Worm (Caenorhabditis elegans) whole organism, L4 larva: ENCODE results near the gene clec-187.

Experiments used
- F26F4.8 ChIP-seq: fragments of 200-800 bp; sonication (Bioruptor generic); conservative IDR thresholded peaks from 2 replicates; pipeline ENCODE4 v1.3.6; 2022; ENCODE audit warnings: missing genetic modification characterization, missing compliant biosample characterization
- F37D6.2 ChIP-seq: sonication (generic microtip); optimal IDR thresholded peaks from 2 replicates; lab custom pipeline; 2016; ENCODE audit warnings: mild to moderate bottlenecking, missing genetic modification characterization, missing compliant biosample characterization
- F44E2.7 ChIP-seq: fragments of 200-800 bp; sonication (Bioruptor generic); IDR thresholded peaks from 2 replicates; pipeline ENCODE4 v2.1.2; 2022; ENCODE audit warnings: missing genetic modification characterization, missing compliant biosample characterization
- R02D3.7 ChIP-seq: fragments of 150-350 bp; sonication (generic microtip); optimal IDR thresholded peaks from 3 replicates; lab custom pipeline; 2014; ENCODE audit warnings: missing biosample characterization, missing genetic modification characterization
- ZK337.2 ChIP-seq: fragments of 200-800 bp; sonication (Bioruptor generic); IDR thresholded peaks from 2 replicates; pipeline ENCODE4 v1.3.6; 2022; ENCODE audit warnings: missing genetic modification reagents, missing genetic modification characterization, missing compliant biosample characterization
- ZK546.5 ChIP-seq, 2 experiments: sonication (generic microtip); optimal IDR thresholded peaks; 2 replicates each; lab custom pipeline; 2017; ENCODE audit warnings: missing biosample characterization in 2 of 2, missing genetic modification characterization in 2 of 2
- ceh-28 ChIP-seq: fragments of 150-350 bp; optimal IDR thresholded peaks from 2 replicates; lab custom pipeline; 2014; ENCODE audit warnings: missing biosample characterization, missing genetic modification reagents, missing genetic modification characterization
- ceh-62 ChIP-seq: sonication (generic microtip); optimal IDR thresholded peaks from 2 replicates; lab custom pipeline; 2017; ENCODE audit warnings: missing biosample characterization, missing genetic modification characterization
- cey-2 ChIP-seq: sonication (generic microtip); optimal IDR thresholded peaks from 3 replicates; lab custom pipeline; 2017; ENCODE audit warnings: missing genetic modification characterization, mild to moderate bottlenecking, missing compliant biosample characterization, antibody characterized with exemption, borderline replicate concordance; ENCODE audit not compliant: insufficient read depth
- daf-12 ChIP-seq: fragments of 150-350 bp; optimal IDR thresholded peaks from 2 replicates; lab custom pipeline; 2014; ENCODE audit warnings: missing biosample characterization, missing genetic modification reagents, missing genetic modification characterization
- daf-16 ChIP-seq, 3 experiments: sonication (generic microtip); optimal IDR thresholded peaks; 2 replicates each; lab custom pipeline; 2016 to 2017; ENCODE audit warnings: missing genetic modification characterization in 3 of 3, missing genetic modification reagents in 3 of 3, mild to moderate bottlenecking in 2 of 3, missing compliant biosample characterization in 2 of 3, missing biosample characterization in 1 of 3, moderate library complexity in 1 of 3
- daf-8 ChIP-seq: fragments of 200-800 bp; sonication (Bioruptor generic); IDR thresholded peaks from 2 replicates; pipeline ENCODE4 v1.3.6; 2022; ENCODE audit warnings: missing genetic modification characterization, missing compliant biosample characterization
- dmd-6 ChIP-seq: fragments of 200-800 bp; sonication (Bioruptor generic); IDR thresholded peaks from 2 replicates; pipeline ENCODE4 v1.3.6; 2022; ENCODE audit warnings: missing genetic modification reagents, missing genetic modification characterization, missing compliant biosample characterization
- dmd-9 ChIP-seq: fragments of 200-800 bp; sonication (Bioruptor generic); IDR thresholded peaks from 2 replicates; pipeline ENCODE4 v1.3.6; 2022; ENCODE audit warnings: missing genetic modification reagents, missing genetic modification characterization, missing compliant biosample characterization
- dve-1 ChIP-seq: sonication (generic microtip); optimal IDR thresholded peaks from 2 replicates; lab custom pipeline; 2017; ENCODE audit warnings: antibody characterized with exemption, mild to moderate bottlenecking, missing genetic modification characterization, missing compliant biosample characterization; ENCODE audit not compliant: insufficient read depth
- egl-27 ChIP-seq: sonication (generic microtip); optimal IDR thresholded peaks from 3 replicates; lab custom pipeline; 2017; ENCODE audit warnings: missing biosample characterization, missing genetic modification reagents, missing genetic modification characterization
- egl-43 ChIP-seq: fragments of 200-800 bp; sonication (Bioruptor generic); IDR thresholded peaks from 2 replicates; pipeline ENCODE4 v1.3.6; 2022; ENCODE audit warnings: missing genetic modification reagents, missing genetic modification characterization, missing compliant biosample characterization
- hlh-11 ChIP-seq: fragments of 200-800 bp; sonication (Bioruptor generic); optimal IDR thresholded peaks from 2 replicates; lab custom pipeline; 2018; ENCODE audit warnings: mild to moderate bottlenecking, missing genetic modification characterization, missing compliant biosample characterization
- hmg-1.1 ChIP-seq: fragments of 200-800 bp; sonication (Bioruptor generic); IDR thresholded peaks from 2 replicates; pipeline ENCODE4 v1.3.6; 2022; ENCODE audit warnings: missing genetic modification reagents, missing genetic modification characterization, missing compliant biosample characterization
- lsy-2 ChIP-seq, 2 experiments: fragments of 150-350 bp in 1 of 2; sonication (generic microtip) in 1 of 2; optimal IDR thresholded peaks; 2 replicates each; lab custom pipeline; 2014 to 2017; ENCODE audit warnings: missing biosample characterization in 2 of 2, missing genetic modification characterization in 2 of 2
- mdt-29 ChIP-seq: fragments of 200-800 bp; sonication (Bioruptor generic); IDR thresholded peaks from 2 replicates; pipeline ENCODE4 v1.3.6; 2022; ENCODE audit warnings: missing genetic modification reagents, missing genetic modification characterization, missing compliant biosample characterization
- mxl-3 ChIP-seq: fragments of 200-800 bp; sonication (Bioruptor generic); optimal IDR thresholded peaks from 2 replicates; lab custom pipeline; 2018; ENCODE audit warnings: mild to moderate bottlenecking, missing genetic modification characterization, missing compliant biosample characterization
- nhr-237 ChIP-seq: sonication (generic microtip); optimal IDR thresholded peaks from 2 replicates; lab custom pipeline; 2017; ENCODE audit warnings: missing biosample characterization, missing genetic modification characterization
- nhr-25 ChIP-seq: sonication (generic microtip); optimal IDR thresholded peaks from 2 replicates; lab custom pipeline; 2017; ENCODE audit warnings: missing genetic modification characterization, mild to moderate bottlenecking, missing compliant biosample characterization, antibody characterized with exemption, moderate library complexity, borderline replicate concordance; ENCODE audit not compliant: insufficient read depth
- nhr-28 ChIP-seq: fragments of 150-350 bp; optimal IDR thresholded peaks from 2 replicates; lab custom pipeline; 2014; ENCODE audit warnings: missing biosample characterization, missing genetic modification characterization
- nhr-41 ChIP-seq: fragments of 200-800 bp; sonication (Bioruptor generic); IDR thresholded peaks from 2 replicates; pipeline ENCODE4 v1.3.6; 2022; ENCODE audit warnings: missing genetic modification reagents, missing genetic modification characterization, missing compliant biosample characterization
- nhr-48 ChIP-seq: sonication (generic microtip); optimal IDR thresholded peaks from 2 replicates; lab custom pipeline; 2016; ENCODE audit warnings: mild to moderate bottlenecking, missing genetic modification characterization, missing compliant biosample characterization
- nhr-76 ChIP-seq: fragments of 150-350 bp; optimal IDR thresholded peaks from 2 replicates; lab custom pipeline; 2014; ENCODE audit warnings: missing biosample characterization, missing genetic modification characterization
- php-3 ChIP-seq: fragments of 200-800 bp; sonication (Bioruptor generic); IDR thresholded peaks from 2 replicates; pipeline ENCODE4 v1.3.6; 2022; ENCODE audit warnings: missing genetic modification reagents, missing genetic modification characterization, missing compliant biosample characterization
- pqm-1 ChIP-seq: sonication (generic microtip); optimal IDR thresholded peaks from 2 replicates; lab custom pipeline; 2017; ENCODE audit warnings: missing biosample characterization, missing genetic modification characterization
- sdz-12 ChIP-seq: fragments of 200-800 bp; sonication (Bioruptor generic); optimal IDR thresholded peaks from 2 replicates; lab custom pipeline; 2018; ENCODE audit warnings: mild to moderate bottlenecking, missing genetic modification characterization, missing compliant biosample characterization
- tag-97 ChIP-seq: fragments of 200-800 bp; sonication (Bioruptor generic); IDR thresholded peaks from 2 replicates; pipeline ENCODE4 v1.3.6; 2022; ENCODE audit warnings: missing genetic modification characterization, missing compliant biosample characterization
- vab-7 ChIP-seq: fragments of 200-800 bp; sonication (Bioruptor generic); IDR thresholded peaks from 2 replicates; pipeline ENCODE4 v1.3.6; 2022; ENCODE audit warnings: missing genetic modification reagents, missing genetic modification characterization, missing compliant biosample characterization
- zag-1 ChIP-seq: fragments of 150-350 bp; optimal IDR thresholded peaks from 2 replicates; lab custom pipeline; 2014; ENCODE audit warnings: missing biosample characterization, missing genetic modification characterization
- zip-11 ChIP-seq: fragments of 200-800 bp; sonication (Bioruptor generic); IDR thresholded peaks from 2 replicates; pipeline ENCODE4 v1.3.6; 2022; ENCODE audit warnings: missing genetic modification characterization, missing compliant biosample characterization
- ztf-11 ChIP-seq: fragments of 150-350 bp; optimal IDR thresholded peaks from 2 replicates; lab custom pipeline; 2014; ENCODE audit warnings: missing biosample characterization, missing genetic modification characterization

clec-187 gene

DNA sequence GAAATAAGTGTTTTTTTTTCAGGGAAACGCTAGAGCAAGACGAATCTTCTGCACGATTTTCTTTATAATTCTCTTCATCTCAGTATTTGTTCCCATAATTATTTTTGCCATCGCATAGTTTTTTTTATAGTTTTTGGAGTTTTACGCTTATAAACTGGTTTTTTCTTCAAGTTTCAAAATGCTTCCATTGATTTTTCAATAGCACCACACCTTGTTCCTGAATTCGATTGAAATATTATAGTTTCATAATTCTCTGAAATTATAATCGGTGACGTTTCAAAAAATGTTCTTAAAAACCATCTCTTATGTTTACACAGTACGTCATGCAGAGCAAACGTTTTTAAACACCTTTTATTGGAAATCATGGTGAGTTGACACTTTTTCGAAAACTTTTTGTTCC, 21.9 kb upstream of the clec-187 start, which contains the start of gene K08D8.12:
Gene K08D8.12 (plus strand): TSS at position 301 of the 400 bp plus-strand sequence.
- TF ChIP-seq nhr-41 (GFP tag; lab: Robert Waterston, UW) = no peak
- TF ChIP-seq ceh-28 = no peak
- peak; percentile 20; the same call in 1 of the 2 replicates for TF ChIP-seq dmd-6 (GFP tag; lab: Robert Waterston, UW)
- TF ChIP-seq daf-16 (GFP tag; optimal IDR thresholded peaks at IDR 0.05; lab: Kevin White, UChicago) = no peak
- TF ChIP-seq daf-16 (tag; optimal IDR thresholded peaks at IDR 0.05; lab: Kevin White, UChicago) = peak; percentile 32
- TF ChIP-seq mxl-3 = no peak
- no peak for TF ChIP-seq nhr-237 (tag; lab: Kevin White, UChicago)
- no peak for TF ChIP-seq dve-1 (tag; lab: Kevin White, UChicago)

DNA sequence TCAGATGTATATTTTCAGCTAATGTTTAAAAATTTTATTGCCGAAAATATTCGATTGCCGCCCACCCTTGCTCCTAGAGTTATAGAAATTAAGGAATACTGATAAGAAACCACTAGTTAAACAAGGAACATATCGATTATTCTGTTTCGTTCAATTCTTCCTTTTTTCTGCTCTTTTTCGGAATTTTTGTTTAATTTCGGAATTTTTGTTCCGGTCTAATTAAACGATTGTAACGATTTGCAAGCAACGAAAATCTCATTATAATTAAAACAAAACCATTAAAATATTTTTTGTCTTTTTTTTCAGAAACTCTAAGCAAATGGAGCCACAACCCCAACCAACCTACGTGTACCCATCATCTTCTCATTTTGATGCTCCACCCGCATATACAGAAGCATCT, 20.9 kb upstream of the clec-187 start, which contains the start of gene K08D8.1:
Gene K08D8.1 (plus strand): TSS at position 301 of the 400 bp plus-strand sequence.
- no peak for TF ChIP-seq lsy-2 (tag; optimal IDR thresholded peaks at IDR 0.05; lab: Kevin White, UChicago)
- TF ChIP-seq egl-27 (tag; lab: Kevin White, UChicago) = no peak
- no peak for TF ChIP-seq daf-8 (GFP tag; lab: Robert Waterston, UW)
- TF ChIP-seq vab-7 (GFP tag; lab: Robert Waterston, UW) = no peak
- TF ChIP-seq F44E2.7 (GFP tag; lab: Robert Waterston, UW) = no peak
- TF ChIP-seq hmg-1.1 (GFP tag; lab: Robert Waterston, UW) = no peak
- TF ChIP-seq sdz-12 (GFP tag; lab: Kevin White, UChicago) = no peak
- TF ChIP-seq dmd-9 (GFP tag; lab: Robert Waterston, UW) = no peak
- TF ChIP-seq F37D6.2 (tag; lab: Kevin White, UChicago) = no peak
- no peak for TF ChIP-seq zip-11 (GFP tag; lab: Robert Waterston, UW)
- no peak for TF ChIP-seq mdt-29
- no peak for TF ChIP-seq F26F4.8
- no peak for TF ChIP-seq ceh-62
- no peak for TF ChIP-seq tag-97 (GFP tag; lab: Robert Waterston, UW)
- TF ChIP-seq ztf-11 (tag; lab: Kevin White, UChicago) = no peak
- TF ChIP-seq ZK546.5 (tag; optimal IDR thresholded peaks at IDR 0.05; lab: Kevin White, UChicago) = no peak
- no peak for TF ChIP-seq zag-1 (tag; lab: Kevin White, UChicago)
- no peak for TF ChIP-seq nhr-48 (tag; lab: Kevin White, UChicago)
- TF ChIP-seq R02D3.7 (tag; lab: Kevin White, UChicago) = no peak

ce11 chrIV:12891080-12891479, 19.8 kb upstream of the clec-187 start:
- TF ChIP-seq nhr-76 (no peak), nhr-25 (tag; lab: Kevin White, UChicago) (no peak), daf-12 (tag; lab: Kevin White, UChicago) (no peak), daf-16 (GFP tag; optimal IDR thresholded peaks at IDR 0.05; lab: Kevin White, UChicago) (no peak), daf-16 (tag; optimal IDR thresholded peaks at IDR 0.05; lab: Kevin White, UChicago) (peak; percentile 47), ZK337.2 (no peak), php-3 (GFP tag; lab: Robert Waterston, UW) (0 out of 2 replicates have a peak, but pooled peaks have one; percentile 47), nhr-28 (tag; lab: Kevin White, UChicago) (peak; percentile 64), dve-1 (tag; lab: Kevin White, UChicago) (peak; percentile 66), cey-2 (tag; lab: Kevin White, UChicago) (no peak), pqm-1 (tag; lab: Kevin White, UChicago) (peak; percentile 62), hlh-11 (tag; lab: Kevin White, UChicago) (peak; percentile 4), dmd-6 (GFP tag; lab: Robert Waterston, UW) (peak; percentile 82), egl-43 (GFP tag; lab: Robert Waterston, UW) (no peak)
